Worm (Caenorhabditis elegans) whole organism, L3 larva: ENCODE data around the gene ceh-91.

Source experiments
- R02D3.7 ChIP-seq: fragments of 150-350 bp; optimal IDR thresholded peaks from 2 replicates; lab custom pipeline; 2014; ENCODE audit warnings: missing biosample characterization, missing genetic modification characterization
- ZK546.5 ChIP-seq: sonication (generic microtip); optimal IDR thresholded peaks from 2 replicates; lab custom pipeline; 2017; ENCODE audit warnings: missing biosample characterization, missing genetic modification characterization
- aly-2 ChIP-seq: fragments of 150-350 bp; optimal IDR thresholded peaks from 2 replicates; lab custom pipeline; 2014; ENCODE audit warnings: missing biosample characterization, missing genetic modification characterization
- ceh-16 ChIP-seq: sonication (generic microtip); optimal IDR thresholded peaks from 2 replicates; lab custom pipeline; 2017; ENCODE audit warnings: missing biosample characterization, missing genetic modification characterization
- ceh-28 ChIP-seq: fragments of 150-350 bp; optimal IDR thresholded peaks from 2 replicates; lab custom pipeline; 2014; ENCODE audit warnings: missing biosample characterization, missing genetic modification reagents, missing genetic modification characterization
- ceh-82 ChIP-seq: fragments of 150-350 bp; optimal IDR thresholded peaks from 2 replicates; lab custom pipeline; 2014; ENCODE audit warnings: missing biosample characterization, missing genetic modification characterization
- egl-5 ChIP-seq: fragments of 150-350 bp; optimal IDR thresholded peaks from 2 replicates; lab custom pipeline; 2017; ENCODE audit warnings: missing biosample characterization, missing genetic modification reagents, missing genetic modification characterization, inconsistent platforms
- elt-1 ChIP-seq: fragments of 150-350 bp; optimal IDR thresholded peaks from 2 replicates; lab custom pipeline; 2014; ENCODE audit warnings: missing biosample characterization, missing genetic modification characterization
- elt-2 ChIP-seq: sonication (generic microtip); optimal IDR thresholded peaks from 2 replicates; lab custom pipeline; 2016; ENCODE audit warnings: missing genetic modification reagents, mild to moderate bottlenecking, missing genetic modification characterization, missing compliant biosample characterization
- elt-3 ChIP-seq, 3 experiments: fragments of 150-350 bp in 1 of 3; sonication (generic microtip) in 2 of 3; optimal IDR thresholded peaks; 2 replicates in 2 of 3; 4 replicates in 1 of 3; lab custom pipeline; 2014 to 2017; ENCODE audit warnings: missing biosample characterization in 3 of 3, missing genetic modification characterization in 3 of 3
- eor-1 ChIP-seq, 2 experiments: fragments of 150-350 bp; optimal IDR thresholded peaks; 2 replicates each; lab custom pipeline; 2014 to 2018; ENCODE audit warnings: missing biosample characterization in 2 of 2, missing genetic modification characterization in 2 of 2
- fkh-2 ChIP-seq: fragments of 150-350 bp; optimal IDR thresholded peaks from 2 replicates; lab custom pipeline; 2014; ENCODE audit warnings: missing biosample characterization, missing genetic modification reagents, missing genetic modification characterization
- fos-1 ChIP-seq: fragments of 150-350 bp; optimal IDR thresholded peaks from 2 replicates; lab custom pipeline; 2014; ENCODE audit warnings: missing biosample characterization, missing genetic modification characterization
- hmg-11 ChIP-seq: sonication (generic microtip); optimal IDR thresholded peaks from 2 replicates; lab custom pipeline; 2016; ENCODE audit warnings: missing genetic modification characterization, missing compliant biosample characterization
- jun-1 ChIP-seq: fragments of 150-350 bp; optimal IDR thresholded peaks from 2 replicates; lab custom pipeline; 2014; ENCODE audit warnings: missing biosample characterization, missing genetic modification reagents, missing genetic modification characterization
- lin-39 ChIP-seq: fragments of 150-350 bp; optimal IDR thresholded peaks from 2 replicates; lab custom pipeline; 2018; ENCODE audit warnings: missing biosample characterization, missing genetic modification reagents, missing genetic modification characterization
- lsy-12 ChIP-seq: sonication (generic microtip); optimal IDR thresholded peaks from 2 replicates; lab custom pipeline; 2016; ENCODE audit warnings: mild to moderate bottlenecking, missing genetic modification characterization, missing compliant biosample characterization
- mdl-1 ChIP-seq: fragments of 150-350 bp; optimal IDR thresholded peaks from 2 replicates; lab custom pipeline; 2014; ENCODE audit warnings: missing biosample characterization, missing genetic modification characterization
- nfya-1 ChIP-seq: sonication (generic microtip); optimal IDR thresholded peaks from 2 replicates; lab custom pipeline; 2017; ENCODE audit warnings: missing genetic modification characterization, mild to moderate bottlenecking, missing compliant biosample characterization, antibody characterized with exemption, moderate library complexity; ENCODE audit not compliant: insufficient read depth
- nhr-12 ChIP-seq: fragments of 150-350 bp; optimal IDR thresholded peaks from 2 replicates; lab custom pipeline; 2014; ENCODE audit warnings: missing biosample characterization, missing genetic modification characterization
- nhr-23 ChIP-seq: fragments of 150-350 bp; optimal IDR thresholded peaks from 2 replicates; lab custom pipeline; 2014; ENCODE audit warnings: missing biosample characterization, missing genetic modification reagents, missing genetic modification characterization
- nhr-237 ChIP-seq: fragments of 150-350 bp; optimal IDR thresholded peaks from 2 replicates; lab custom pipeline; 2014; ENCODE audit warnings: missing biosample characterization, missing genetic modification characterization
- nhr-25 ChIP-seq: sonication (generic microtip); optimal IDR thresholded peaks from 2 replicates; lab custom pipeline; 2017; ENCODE audit warnings: missing biosample characterization, missing genetic modification characterization
- nhr-28 ChIP-seq: fragments of 150-350 bp; optimal IDR thresholded peaks from 2 replicates; lab custom pipeline; 2014; ENCODE audit warnings: missing biosample characterization, missing genetic modification characterization
- nhr-67 ChIP-seq: fragments of 150-350 bp; optimal IDR thresholded peaks from 2 replicates; lab custom pipeline; 2014; ENCODE audit warnings: missing biosample characterization, missing genetic modification characterization
- nhr-76 ChIP-seq: fragments of 150-350 bp; sonication (generic microtip); optimal IDR thresholded peaks from 5 replicates; lab custom pipeline; 2014; ENCODE audit warnings: missing biosample characterization, missing genetic modification characterization
- pha-4 ChIP-seq: fragments of 150-350 bp; optimal IDR thresholded peaks from 2 replicates; lab custom pipeline; 2014; ENCODE audit warnings: missing biosample characterization, missing genetic modification reagents, missing genetic modification characterization
- pqm-1 ChIP-seq: fragments of 150-350 bp; optimal IDR thresholded peaks from 2 replicates; lab custom pipeline; 2017; ENCODE audit warnings: missing biosample characterization, missing genetic modification characterization, inconsistent platforms
- unc-62 ChIP-seq: fragments of 150-350 bp; sonication (generic microtip); optimal IDR thresholded peaks from 4 replicates; lab custom pipeline; 2014; ENCODE audit warnings: missing biosample characterization, missing genetic modification reagents, missing genetic modification characterization
- zag-1 ChIP-seq: fragments of 150-350 bp; optimal IDR thresholded peaks from 2 replicates; lab custom pipeline; 2014; ENCODE audit warnings: missing biosample characterization, missing genetic modification characterization
- ztf-11 ChIP-seq: fragments of 150-350 bp; optimal IDR thresholded peaks from 2 replicates; lab custom pipeline; 2014; ENCODE audit warnings: missing biosample characterization, missing genetic modification characterization

ceh-91 gene

ce11 chrIII:11581372-11581771 is 35.2 kb upstream of the ceh-91 start, which contains the start of the genes Y66D12A.6 and ceh-92:
Gene Y66D12A.6, minus strand, starts transcription at chrIII:11581402.
Gene ceh-92, plus strand, starts transcription at chrIII:11581600.
- TF ChIP-seq elt-1 (tag; lab: Kevin White, UChicago): no peak
- no peak for TF ChIP-seq ZK546.5 (tag; lab: Kevin White, UChicago)
- no peak for TF ChIP-seq ztf-11 (tag; lab: Kevin White, UChicago)
- no peak for TF ChIP-seq ceh-82 (tag; lab: Kevin White, UChicago)
- TF ChIP-seq lsy-12 (tag; lab: Kevin White, UChicago): no peak
- no peak for TF ChIP-seq ceh-16 (tag; lab: Kevin White, UChicago)
- no peak for TF ChIP-seq ceh-28 (tag; lab: Kevin White, UChicago)
- TF ChIP-seq elt-3 (tag; optimal IDR thresholded peaks at IDR 0.05; lab: Kevin White, UChicago): no peak
- no peak for TF ChIP-seq eor-1 (tag; optimal IDR thresholded peaks at IDR 0.05; lab: Kevin White, UChicago)

ce11 chrIII:11582569-11582968 is 34.0 kb upstream of the ceh-91 start:
- no peak for TF ChIP-seq eor-1 (tag; optimal IDR thresholded peaks at IDR 0.05; lab: Kevin White, UChicago)
- peak; percentile 86 for TF ChIP-seq nfya-1
- no peak for TF ChIP-seq ceh-28 (tag; lab: Kevin White, UChicago)

ce11 chrIII:11588911-11589310 is 27.6 kb upstream of the ceh-91 start, which contains the start of gene Y66D12A.3:
Gene Y66D12A.3, plus strand, starts transcription at chrIII:11589211.
- TF ChIP-seq nhr-23 (no peak), nhr-76 (tag; lab: Kevin White, UChicago) (no peak), mdl-1 (no peak), fos-1 (no peak), R02D3.7 (tag; lab: Kevin White, UChicago) (no peak), nhr-67 (tag; lab: Kevin White, UChicago) (no peak), hmg-11 (tag; lab: Kevin White, UChicago) (no peak), pha-4 (no peak), zag-1 (tag; lab: Kevin White, UChicago) (no peak), nhr-237 (tag; lab: Kevin White, UChicago) (no peak), nhr-28 (tag; lab: Kevin White, UChicago) (no peak), nhr-25 (tag; lab: Kevin White, UChicago) (no peak), ZK546.5 (tag; lab: Kevin White, UChicago) (no peak), jun-1 (no peak), nhr-12 (no peak), aly-2 (tag; lab: Kevin White, UChicago) (no peak)
- TF ChIP-seq, all 47 proteins: peak for 0

DNA sequence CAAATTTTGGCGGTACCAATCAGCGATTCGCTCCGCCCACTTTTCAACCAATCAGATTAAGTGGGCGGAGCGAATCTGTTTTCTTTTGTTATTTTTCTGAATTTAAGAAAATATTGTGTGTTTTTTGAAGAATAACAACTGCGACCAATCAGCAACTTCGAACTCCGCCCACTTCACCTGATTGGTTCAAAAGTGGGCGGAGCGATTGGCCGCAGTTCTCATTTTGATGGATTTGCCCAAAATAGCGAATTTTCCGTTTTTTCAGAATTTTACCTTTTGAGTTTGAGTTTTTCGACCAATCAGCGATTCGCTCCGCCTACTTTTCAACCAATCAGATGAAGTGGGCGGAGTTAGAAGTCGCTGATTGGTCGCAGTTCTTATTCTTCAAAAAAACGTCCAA is 27.2 kb upstream of the ceh-91 start:
- TF ChIP-seq ceh-82 (tag; lab: Kevin White, UChicago): no peak
- peak; percentile 65 for TF ChIP-seq nfya-1

DNA sequence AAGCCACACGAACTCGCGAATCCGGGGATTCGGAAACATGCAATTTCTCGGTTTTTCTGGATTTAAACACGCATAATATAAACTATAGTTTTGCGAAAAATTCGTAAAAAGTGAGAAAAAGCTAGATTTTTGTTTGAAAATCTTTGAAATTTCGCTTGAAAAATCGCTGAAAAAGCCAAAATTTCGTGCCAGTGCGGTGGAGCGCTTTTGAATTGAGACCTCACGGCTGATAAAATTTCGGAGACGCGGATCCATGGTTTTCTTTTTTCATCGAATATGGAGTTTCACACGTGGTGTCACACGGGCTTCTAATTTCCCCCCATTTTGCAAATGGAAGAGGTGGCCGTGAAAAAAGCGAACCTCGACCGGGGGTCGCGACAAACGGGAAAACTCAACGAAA is 26.3 kb upstream of the ceh-91 start:
- TF ChIP-seq pqm-1 (tag; lab: Kevin White, UChicago): no peak
- no peak for TF ChIP-seq jun-1
- no peak for TF ChIP-seq nhr-23
- TF ChIP-seq pha-4: no peak
- no peak for TF ChIP-seq ztf-11 (tag; lab: Kevin White, UChicago)
- TF ChIP-seq unc-62 (GFP tag; lab: Kevin White, UChicago): no peak
- TF ChIP-seq fkh-2 (tag; lab: Kevin White, UChicago): no peak
- TF ChIP-seq lin-39 (tag; lab: Kevin White, UChicago): no peak
- no peak for TF ChIP-seq elt-2
- no peak for TF ChIP-seq egl-5 (tag; lab: Kevin White, UChicago)
- TF ChIP-seq ceh-16 (tag; lab: Kevin White, UChicago): no peak
- no peak for TF ChIP-seq zag-1 (tag; lab: Kevin White, UChicago)

DNA sequence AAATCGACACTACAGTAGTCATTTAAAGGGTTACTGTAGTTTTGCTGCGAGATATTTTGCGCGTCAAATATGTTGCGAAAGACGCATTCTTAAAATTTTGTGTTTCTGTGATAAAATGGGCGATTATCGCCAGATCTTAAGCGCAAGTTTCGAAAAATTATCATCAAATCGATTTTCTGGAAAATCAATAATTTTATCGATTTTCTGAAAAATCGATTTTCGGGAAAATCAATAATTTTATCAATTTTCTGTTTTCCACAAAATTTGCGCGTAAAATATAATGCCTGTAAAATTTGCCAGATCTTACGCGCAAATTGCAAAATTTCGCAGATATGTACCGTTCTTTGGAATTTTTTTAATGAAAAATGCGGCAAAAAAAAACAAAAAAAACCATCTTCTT is 24.4 kb upstream of the ceh-91 start:
- peak; percentile 83 for TF ChIP-seq ceh-28 (tag; lab: Kevin White, UChicago)
- no peak for TF ChIP-seq hmg-11 (tag; lab: Kevin White, UChicago)
